Worm (Caenorhabditis elegans): ENCODE measurements around the gene faah-6.

faah-6 gene

DNA sequence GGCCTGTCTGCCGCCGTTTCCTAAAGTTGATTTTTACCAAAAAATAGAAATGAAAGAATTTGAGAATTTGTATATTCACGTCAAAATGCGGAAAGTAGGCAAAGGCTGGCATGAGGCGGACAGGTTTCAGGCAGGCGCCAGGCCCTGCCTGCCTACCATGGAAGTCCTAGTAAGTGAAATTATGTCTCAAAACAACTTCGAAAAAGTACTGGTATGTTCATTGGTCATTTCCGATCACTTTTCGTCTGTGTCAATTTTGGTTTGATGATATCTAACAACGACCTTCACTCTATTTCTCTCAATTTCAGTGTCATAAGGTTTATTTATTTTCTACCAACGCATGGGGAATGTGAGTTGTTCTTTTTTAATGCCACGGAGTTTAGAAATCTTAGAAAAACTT is at the start of gene faah-6:
Gene faah-6 (plus strand): TSS at position 301 of the 400 bp plus-strand sequence.
- TF ChIP-seq elt-3 (tag; optimal IDR thresholded peaks at IDR 0.05) (no peak), snpc-4 (tag; optimal IDR thresholded peaks at IDR 0.05) (no peak), cnd-1 (tag; optimal IDR thresholded peaks at IDR 0.05) (no peak), unc-120 (tag; optimal IDR thresholded peaks at IDR 0.05; ENCODE audit: poor library complexity, severe bottlenecking) (no peak), sptf-1 (tag; optimal IDR thresholded peaks at IDR 0.05) (no peak), unc-62 (GFP tag; optimal IDR thresholded peaks at IDR 0.05) (no peak), mep-1 (tag; optimal IDR thresholded peaks at IDR 0.05) (no peak), hlh-1 (tag; optimal IDR thresholded peaks at IDR 0.05) (no peak), sem-2 (GFP tag; optimal IDR thresholded peaks at IDR 0.05) (no peak), zip-8 (tag; optimal IDR thresholded peaks at IDR 0.05) (no peak), blmp-1 (tag; optimal IDR thresholded peaks at IDR 0.05) (no peak), drap-1 (GFP tag; optimal IDR thresholded peaks at IDR 0.05) (no peak), tbx-8 (GFP tag; optimal IDR thresholded peaks at IDR 0.05) (no peak), pha-4 (tag; optimal IDR thresholded peaks at IDR 0.05) (no peak), lin-32 (GFP tag; optimal IDR thresholded peaks at IDR 0.05) (no peak), elt-1 (tag; optimal IDR thresholded peaks at IDR 0.05; ENCODE audit: borderline replicate concordance, insufficient read depth) (no peak), mls-2 (tag; optimal IDR thresholded peaks at IDR 0.05) (no peak)

DNA sequence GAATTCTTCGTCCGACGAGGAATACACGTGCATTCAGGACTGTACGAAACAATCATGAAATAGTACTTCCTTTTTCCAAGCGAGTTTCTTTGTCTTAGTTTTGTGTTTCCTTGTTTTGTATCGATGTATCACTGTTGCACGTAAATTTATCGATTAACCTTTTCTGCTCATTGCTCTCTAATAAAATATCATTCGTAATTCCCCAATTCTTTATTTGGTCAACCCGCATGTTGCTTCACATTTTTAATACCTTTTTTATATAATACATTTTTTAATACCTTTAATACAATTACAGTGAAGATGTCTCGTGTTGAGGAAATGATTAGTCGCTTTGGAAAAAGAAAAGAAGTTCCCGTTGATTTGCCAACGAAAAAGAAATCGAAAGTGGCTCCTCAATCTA is 42.4 kb upstream of the faah-6 start, which contains the start of gene Y66D12A.1:
Gene Y66D12A.1 (plus strand): TSS at position 301 of the 400 bp plus-strand sequence.
- TF ChIP-seq sem-2 (GFP tag; optimal IDR thresholded peaks at IDR 0.05) (no peak), flh-1 (GFP tag; optimal IDR thresholded peaks at IDR 0.05) (no peak), ham-2 (GFP tag; optimal IDR thresholded peaks at IDR 0.05) (no peak), mab-5 (tag; optimal IDR thresholded peaks at IDR 0.05) (no peak), ces-1 (GFP tag; optimal IDR thresholded peaks at IDR 0.05) (no peak)

DNA sequence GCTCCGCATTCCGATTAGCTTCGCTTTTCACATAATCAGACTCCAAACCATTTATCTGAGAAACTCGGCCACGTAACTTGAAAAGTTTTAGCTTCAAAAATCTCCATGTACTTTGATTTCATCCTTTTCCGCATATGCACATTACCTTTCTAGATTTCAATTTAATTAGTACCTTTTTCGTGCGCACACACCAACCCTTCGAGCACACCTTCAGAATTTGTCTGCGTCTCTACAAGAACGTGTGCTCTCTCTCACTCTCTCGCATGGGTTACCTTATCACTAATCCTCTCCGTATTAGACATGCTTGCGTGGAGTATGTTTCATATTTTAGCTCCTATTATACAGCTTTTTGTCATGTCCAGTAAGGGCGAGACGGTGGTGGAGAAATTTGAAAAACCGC is 40.7 kb upstream of the faah-6 start, which contains the start of gene Y66D12A.30:
Gene Y66D12A.30 (plus strand): TSS at position 301 of the 400 bp plus-strand sequence.
- TF ChIP-seq mab-5 (tag; optimal IDR thresholded peaks at IDR 0.05) (no peak), zip-8 (tag; optimal IDR thresholded peaks at IDR 0.05) (no peak), ceh-83 (GFP tag; optimal IDR thresholded peaks at IDR 0.05) (no peak), elt-1 (tag; optimal IDR thresholded peaks at IDR 0.05; ENCODE audit: borderline replicate concordance, insufficient read depth) (no peak)

DNA sequence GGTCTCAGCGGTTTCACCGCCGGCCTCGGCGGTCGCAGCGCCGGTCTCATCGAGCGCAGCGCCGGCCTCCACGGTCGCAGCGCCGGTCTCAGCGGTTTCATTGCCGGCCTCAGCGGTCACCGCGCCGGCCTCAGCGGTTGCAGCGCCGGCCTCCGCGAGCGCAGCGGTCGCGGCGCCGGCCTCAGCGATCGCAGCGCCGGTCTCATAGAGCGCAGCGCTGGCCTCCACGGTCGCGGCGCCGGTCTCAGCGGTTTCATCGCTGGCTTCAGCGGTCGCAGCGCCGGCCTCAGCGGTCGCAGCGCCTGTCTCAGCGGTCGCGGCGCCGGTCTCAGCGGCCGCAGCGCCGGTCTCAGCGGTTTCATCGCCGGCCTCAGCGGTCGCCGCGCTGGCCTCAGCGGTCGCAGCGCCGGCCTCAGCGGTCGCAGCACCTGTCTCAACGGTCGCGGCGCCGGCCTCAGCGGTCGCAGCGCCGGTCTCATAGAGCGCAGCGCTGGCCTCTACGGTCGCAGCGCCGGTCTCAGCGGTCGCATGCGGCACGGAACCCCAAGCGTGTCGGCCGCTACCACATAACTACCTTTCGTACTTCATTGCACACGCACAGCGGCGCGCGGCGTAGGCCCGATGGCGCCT is 38.5 kb upstream of the faah-6 start:
- TF ChIP-seq nhr-2 (tag; optimal IDR thresholded peaks at IDR 0.05) (no peak), mep-1 (tag; optimal IDR thresholded peaks at IDR 0.05) (no peak), flh-1 (GFP tag; optimal IDR thresholded peaks at IDR 0.05) (no peak), ztf-11 (tag; optimal IDR thresholded peaks at IDR 0.05) (no peak), nhr-12 (tag; optimal IDR thresholded peaks at IDR 0.05) (no peak)

ce11 chrIII:11612371-11612770 is 37.9 kb upstream of the faah-6 start, which contains the start of the genes Y66A7A.9 and Y66A7A.4:
Gene Y66A7A.9, minus strand, starts transcription at chrIII:11612471.
Gene Y66A7A.4, plus strand, starts transcription at chrIII:11612607.
- no peak for TF ChIP-seq mls-2 (tag; optimal IDR thresholded peaks at IDR 0.05)
- no peak for TF ChIP-seq unc-39 (tag; optimal IDR thresholded peaks at IDR 0.05)
- no peak for TF ChIP-seq drap-1 (GFP tag; optimal IDR thresholded peaks at IDR 0.05)
- TF ChIP-seq elt-1 (tag; optimal IDR thresholded peaks at IDR 0.05; ENCODE audit: borderline replicate concordance, insufficient read depth), result no peak
- no peak for TF ChIP-seq pha-4 (tag; optimal IDR thresholded peaks at IDR 0.05)
- TF ChIP-seq nhr-2 (tag; optimal IDR thresholded peaks at IDR 0.05), result no peak
- TF ChIP-seq lin-32 (GFP tag; optimal IDR thresholded peaks at IDR 0.05), result no peak
- no peak for TF ChIP-seq zip-8 (tag; optimal IDR thresholded peaks at IDR 0.05)
- TF ChIP-seq ceh-83 (GFP tag; optimal IDR thresholded peaks at IDR 0.05), result no peak
- no peak for TF ChIP-seq unc-62 (GFP tag; optimal IDR thresholded peaks at IDR 0.05)
- no peak for TF ChIP-seq M03D4.4 (tag; optimal IDR thresholded peaks at IDR 0.05)
- TF ChIP-seq elt-3 (tag; optimal IDR thresholded peaks at IDR 0.05), result no peak
- TF ChIP-seq mab-5 (tag; optimal IDR thresholded peaks at IDR 0.05), result no peak
- no peak for TF ChIP-seq hlh-1 (tag; optimal IDR thresholded peaks at IDR 0.05)
- TF ChIP-seq bed-3 (GFP tag; optimal IDR thresholded peaks at IDR 0.05), result no peak
- TF ChIP-seq ztf-11 (tag; optimal IDR thresholded peaks at IDR 0.05), result no peak
- TF ChIP-seq nhr-76 (tag; optimal IDR thresholded peaks at IDR 0.05), result no peak

All from whole organism, mixed stage, embryonic.